Fruit fly (Drosophila melanogaster) whole organism, embryonic: ENCODE results near the gene ver.
A peak's percentile ranks its signal among the peaks of the same experiment; 100 is the strongest.

Experiments used
- Awh ChIP-seq: fragments of 200-800 bp; sonication (Bioruptor generic); IDR thresholded peaks from 2 replicates; pipeline ENCODE4, ENCODE4 v1.3.6; 2022; ENCODE audit warnings: missing biosample characterization, missing genetic modification characterization
- Blimp-1 ChIP-seq: fragments of 200-800 bp; sonication (Bioruptor generic); optimal IDR thresholded peaks from 3 replicates; lab custom pipeline; 2018; ENCODE audit warnings: missing biosample characterization, missing genetic modification characterization, mild to moderate bottlenecking, moderate library complexity, missing genetic modification reagents
- CG11085 ChIP-seq: fragments of 200-800 bp; sonication (Bioruptor generic); IDR thresholded peaks from 2 replicates; pipeline ENCODE4 v1.3.6; 2022; ENCODE audit warnings: missing biosample characterization, missing genetic modification characterization
- CG11696 ChIP-seq: fragments of 200-800 bp; sonication (Bioruptor generic); IDR thresholded peaks from 2 replicates; pipeline ENCODE4 v1.3.6; 2022; ENCODE audit warnings: missing biosample characterization, missing genetic modification characterization
- CG12155 ChIP-seq: fragments of 200-800 bp; sonication (Bioruptor generic); optimal IDR thresholded peaks from 3 replicates; lab custom pipeline; 2016; ENCODE audit warnings: missing biosample characterization, missing genetic modification characterization
- CG12659 ChIP-seq: fragments of 200-800 bp; sonication (Bioruptor generic); optimal IDR thresholded peaks from 3 replicates; lab custom pipeline; 2017; ENCODE audit warnings: mild to moderate bottlenecking, missing biosample characterization, missing genetic modification reagents, missing genetic modification characterization
- CG12942 ChIP-seq: fragments of 200-800 bp; sonication (Bioruptor generic); optimal IDR thresholded peaks from 3 replicates; lab custom pipeline; 2016; ENCODE audit warnings: missing biosample characterization, missing genetic modification characterization
- CG13296 ChIP-seq: fragments of 200-800 bp; sonication (Bioruptor generic); optimal IDR thresholded peaks from 3 replicates; lab custom pipeline; 2018; ENCODE audit warnings: missing biosample characterization, mild to moderate bottlenecking, missing genetic modification characterization
- CG15696 ChIP-seq: fragments of 200-800 bp; sonication (Bioruptor generic); optimal IDR thresholded peaks from 2 replicates; lab custom pipeline; 2019; ENCODE audit warnings: missing biosample characterization, mild to moderate bottlenecking, missing genetic modification characterization, moderate library complexity
- CG16863 ChIP-seq: fragments of 200-800 bp; sonication (Bioruptor generic); optimal IDR thresholded peaks from 3 replicates; lab custom pipeline; 2016; ENCODE audit warnings: missing biosample characterization, missing genetic modification characterization
- CG18262 ChIP-seq: fragments of 200-800 bp; optimal IDR thresholded peaks from 3 replicates; lab custom pipeline; 2019; ENCODE audit warnings: missing biosample characterization, mild to moderate bottlenecking, missing genetic modification characterization, moderate library complexity
- CG1832 ChIP-seq: fragments of 200-800 bp; sonication (Bioruptor generic); optimal IDR thresholded peaks from 2 replicates; lab custom pipeline; 2017; ENCODE audit warnings: missing biosample characterization, mild to moderate bottlenecking, missing genetic modification characterization, inconsistent platforms
- CG2202 ChIP-seq: fragments of 200-800 bp; sonication (Bioruptor generic); optimal IDR thresholded peaks from 2 replicates; lab custom pipeline; 2018; ENCODE audit warnings: missing biosample characterization, mild to moderate bottlenecking, missing genetic modification characterization
- CG2889 ChIP-seq: fragments of 200-800 bp; sonication (Bioruptor generic); IDR thresholded peaks from 3 replicates; pipeline ENCODE4 v1.3.6; 2022; ENCODE audit warnings: missing biosample characterization, missing genetic modification characterization
- CG5953 ChIP-seq: fragments of 200-800 bp; sonication (Bioruptor generic); IDR thresholded peaks from 2 replicates; pipeline ENCODE4 v1.3.6; 2022; ENCODE audit warnings: missing biosample characterization, missing genetic modification characterization
- CG6791 ChIP-seq: fragments of 200-800 bp; sonication (Bioruptor generic); IDR thresholded peaks from 3 replicates; pipeline ENCODE4 v1.3.6; 2022; ENCODE audit warnings: missing biosample characterization, missing genetic modification characterization; ENCODE audit not compliant: partially characterized antibody
- CG7556 ChIP-seq: fragments of 200-800 bp; sonication (Bioruptor generic); optimal IDR thresholded peaks from 2 replicates; lab custom pipeline; 2017; ENCODE audit warnings: missing biosample characterization, mild to moderate bottlenecking, missing genetic modification characterization
- CG8089 ChIP-seq: fragments of 200-800 bp; sonication (Bioruptor generic); optimal IDR thresholded peaks from 3 replicates; lab custom pipeline; 2016; ENCODE audit warnings: missing biosample characterization, missing genetic modification characterization
- CG9817 ChIP-seq: fragments of 200-800 bp; sonication (Bioruptor generic); optimal IDR thresholded peaks from 2 replicates; lab custom pipeline; 2018; ENCODE audit warnings: missing biosample characterization, mild to moderate bottlenecking, missing genetic modification characterization, moderate library complexity
- Dref ChIP-seq: fragments of 200-800 bp; sonication (Bioruptor generic); IDR thresholded peaks from 2 replicates; pipeline ENCODE4 v1.3.6; 2022; ENCODE audit warnings: missing biosample characterization, missing genetic modification characterization
- E2f2 ChIP-seq: fragments of 200-800 bp; sonication (Bioruptor generic); IDR thresholded peaks from 2 replicates; pipeline ENCODE4 v1.3.6; 2022; ENCODE audit warnings: missing biosample characterization, missing genetic modification characterization
- Elba2 ChIP-seq: fragments of 200-800 bp; sonication (Bioruptor generic); optimal IDR thresholded peaks from 3 replicates; lab custom pipeline; 2016; ENCODE audit warnings: missing biosample characterization, missing genetic modification characterization
- Ets97D ChIP-seq: fragments of 200-800 bp; sonication (Bioruptor generic); optimal IDR thresholded peaks from 3 replicates; lab custom pipeline; 2016; ENCODE audit warnings: missing biosample characterization, missing genetic modification characterization
- Fer1 ChIP-seq: fragments of 200-800 bp; sonication (Bioruptor generic); optimal IDR thresholded peaks from 2 replicates; lab custom pipeline; 2017; ENCODE audit warnings: missing biosample characterization, mild to moderate bottlenecking, missing genetic modification characterization
- H15 ChIP-seq: fragments of 200-800 bp; sonication (Bioruptor generic); IDR thresholded peaks from 3 replicates; pipeline ENCODE4 v1.3.6; 2022; ENCODE audit warnings: missing biosample characterization, missing genetic modification characterization
- H2.0 ChIP-seq: fragments of 200-800 bp; sonication (Bioruptor generic); IDR thresholded peaks from 2 replicates; pipeline ENCODE4 v1.3.6; 2022; ENCODE audit warnings: missing biosample characterization, missing genetic modification characterization
- Lhr ChIP-seq: fragments of 200-800 bp; sonication (Bioruptor generic); optimal IDR thresholded peaks from 3 replicates; lab custom pipeline; 2017; ENCODE audit warnings: mild to moderate bottlenecking, missing biosample characterization, missing genetic modification reagents, missing genetic modification characterization
- Lpt ChIP-seq: fragments of >200 bp; optimal IDR thresholded peaks from 2 replicates; lab custom pipeline; 2018; ENCODE audit warnings: missing biosample characterization, missing genetic modification characterization
- Myb ChIP-seq: fragments of 200-800 bp; sonication (Bioruptor generic); optimal IDR thresholded peaks from 2 replicates; lab custom pipeline; 2016; ENCODE audit warnings: missing biosample characterization, missing genetic modification characterization
- NfI ChIP-seq: fragments of 200-800 bp; sonication (Bioruptor generic); optimal IDR thresholded peaks from 3 replicates; lab custom pipeline; 2018; ENCODE audit warnings: missing biosample characterization, mild to moderate bottlenecking, missing genetic modification characterization, moderate library complexity
- Optix ChIP-seq: fragments of 200-800 bp; sonication (Bioruptor generic); IDR thresholded peaks from 3 replicates; pipeline ENCODE4 v1.3.6; 2022; ENCODE audit warnings: missing biosample characterization, missing genetic modification characterization
- Pdp1 ChIP-seq, 2 experiments: fragments of 200-800 bp; sonication (Bioruptor generic); optimal IDR thresholded peaks; 3 replicates each; lab custom pipeline; 2016; ENCODE audit warnings: missing biosample characterization in 2 of 2, missing genetic modification characterization in 2 of 2, mild to moderate bottlenecking in 1 of 2, moderate library complexity in 1 of 2
- Ptx1 ChIP-seq: fragments of 200-800 bp; sonication (Bioruptor generic); IDR thresholded peaks from 2 replicates; pipeline ENCODE4 v1.3.6; 2022; ENCODE audit warnings: missing biosample characterization, missing genetic modification characterization
- Rx ChIP-seq: fragments of 200-800 bp; sonication (Bioruptor generic); IDR thresholded peaks from 2 replicates; pipeline ENCODE4 v1.3.6; 2022; ENCODE audit warnings: missing biosample characterization, missing genetic modification characterization
- Sry-β ChIP-seq: fragments of 200-800 bp; sonication (Bioruptor generic); optimal IDR thresholded peaks from 2 replicates; lab custom pipeline; 2018; ENCODE audit warnings: missing biosample characterization, mild to moderate bottlenecking, missing genetic modification characterization, moderate library complexity
- ara ChIP-seq: fragments of 200-800 bp; sonication (Bioruptor generic); IDR thresholded peaks from 2 replicates; pipeline ENCODE4 v1.3.6; 2022; ENCODE audit warnings: missing biosample characterization, missing genetic modification characterization
- ash1 ChIP-seq: fragments of 200-800 bp; sonication (Bioruptor generic); optimal IDR thresholded peaks from 2 replicates; lab custom pipeline; 2018; ENCODE audit warnings: missing biosample characterization, mild to moderate bottlenecking, missing genetic modification characterization
- bsh ChIP-seq, 2 experiments: fragments of 200-800 bp; sonication (Bioruptor generic); optimal IDR thresholded peaks; 2 replicates each; lab custom pipeline; 2017 to 2018; ENCODE audit warnings: mild to moderate bottlenecking in 2 of 2, missing biosample characterization in 2 of 2, missing genetic modification characterization in 2 of 2, moderate library complexity in 1 of 2
- cas ChIP-seq: fragments of 200-800 bp; sonication (Bioruptor generic); IDR thresholded peaks from 2 replicates; pipeline ENCODE4 v1.3.6; 2022; ENCODE audit warnings: missing biosample characterization, missing genetic modification characterization
- dmrt99B ChIP-seq: fragments of 200-800 bp; sonication (Bioruptor generic); optimal IDR thresholded peaks from 2 replicates; lab custom pipeline; 2018; ENCODE audit warnings: missing biosample characterization, mild to moderate bottlenecking, missing genetic modification characterization, moderate library complexity
- en ChIP-seq: fragments of 200-800 bp; sonication (Bioruptor generic); optimal IDR thresholded peaks from 2 replicates; lab custom pipeline; 2016; ENCODE audit warnings: missing biosample characterization, missing genetic modification characterization
- eyg ChIP-seq: fragments of 200-800 bp; sonication (Bioruptor generic); optimal IDR thresholded peaks from 3 replicates; lab custom pipeline; 2016; ENCODE audit warnings: missing biosample characterization, missing genetic modification characterization
- gcm ChIP-seq: fragments of 200-800 bp; sonication (Bioruptor generic); optimal IDR thresholded peaks from 2 replicates; lab custom pipeline; 2019; ENCODE audit warnings: missing biosample characterization, mild to moderate bottlenecking, missing genetic modification characterization, moderate library complexity
- gcm2 ChIP-seq: fragments of 200-800 bp; sonication (Bioruptor generic); optimal IDR thresholded peaks from 2 replicates; lab custom pipeline; 2016; ENCODE audit warnings: missing biosample characterization, missing genetic modification characterization
- gro ChIP-seq: fragments of 200-800 bp; sonication (Bioruptor generic); optimal IDR thresholded peaks from 2 replicates; lab custom pipeline; 2016; ENCODE audit warnings: missing biosample characterization, missing genetic modification characterization
- hkb ChIP-seq, 2 experiments: fragments of 200-800 bp in 1 of 2; fragments of >200 bp in 1 of 2; sonication (Bioruptor generic) in 1 of 2; IDR thresholded peaks in 1 of 2; optimal IDR thresholded peaks in 1 of 2; 2 replicates each; pipeline versions ENCODE4 v1.3.6 to Lab custom; 2017 to 2022; ENCODE audit warnings: missing biosample characterization in 1 of 2, missing genetic modification characterization in 1 of 2
- kay ChIP-seq: fragments of 200-800 bp; sonication (Bioruptor generic); optimal IDR thresholded peaks from 2 replicates; lab custom pipeline; 2016; ENCODE audit warnings: missing biosample characterization, missing genetic modification characterization
- knrl ChIP-seq: fragments of 200-800 bp; sonication (Bioruptor generic); IDR thresholded peaks from 3 replicates; pipeline ENCODE4 v1.3.6; 2022; ENCODE audit warnings: missing biosample characterization, missing genetic modification characterization; ENCODE audit not compliant: partially characterized antibody
- maf-S ChIP-seq: fragments of 200-800 bp; sonication (Bioruptor generic); optimal IDR thresholded peaks from 2 replicates; lab custom pipeline; 2016; ENCODE audit warnings: missing biosample characterization, missing genetic modification characterization
- sisA ChIP-seq: fragments of 200-800 bp; sonication (Bioruptor generic); IDR thresholded peaks from 2 replicates; pipeline ENCODE4 v1.3.6; 2022; ENCODE audit warnings: missing biosample characterization, missing genetic modification characterization

The ver gene

dm6 chr3L:12482917-12483316 is 40.9 kb upstream of the ver start (continued):
- peak; percentile 16 for TF ChIP-seq CG12155
- TF ChIP-seq sisA (GFP tag; lab: Robert Waterston, UW) = peak; percentile 74
- TF ChIP-seq Blimp-1 = peak; percentile 69
- TF ChIP-seq Myb (GFP tag; lab: Kevin White, UChicago) = no peak
- TF ChIP-seq ash1 (GFP tag; lab: Kevin White, UChicago) = no peak
- TF ChIP-seq H2.0 = peak; percentile 38; the same call in 1 of the 2 replicates
- no peak for TF ChIP-seq hkb (optimal IDR thresholded peaks at IDR 0.05; lab: Kevin White, UChicago)
- peak; percentile 72 for TF ChIP-seq hkb (GFP tag; IDR thresholded peaks at IDR 0.05; lab: Robert Waterston, UW)
- TF ChIP-seq kay (GFP tag; lab: Kevin White, UChicago) = no peak
- TF ChIP-seq CG9817 (tag; lab: Kevin White, UChicago) = peak; percentile 43
- peak; percentile 41; the same call in 1 of the 2 replicates for TF ChIP-seq ara (GFP tag; lab: Robert Waterston, UW)
- peak; percentile 79 for TF ChIP-seq Ptx1 (GFP tag; lab: Robert Waterston, UW)
- peak; percentile 48; the same call in 1 of the 2 replicates for TF ChIP-seq CG11085 (GFP tag; lab: Robert Waterston, UW)
- peak; percentile 32 for TF ChIP-seq CG8089 (GFP tag; lab: Kevin White, UChicago)
- no peak for TF ChIP-seq Dref (GFP tag; lab: Robert Waterston, UW)
- no peak for TF ChIP-seq Sry-β (GFP tag; lab: Kevin White, UChicago)
- peak; percentile 62; the same call in 1 of the 3 replicates for TF ChIP-seq H15 (GFP tag; lab: Robert Waterston, UW)
- TF ChIP-seq maf-S (GFP tag; lab: Kevin White, UChicago) = peak; percentile 20
- no peak for TF ChIP-seq Lpt (GFP tag; lab: Kevin White, UChicago)
- no peak for TF ChIP-seq CG5953 (GFP tag; lab: Robert Waterston, UW)
- TF ChIP-seq gcm = peak; percentile 66
- TF ChIP-seq CG6791 (GFP tag; lab: Robert Waterston, UW) = no peak
- peak; percentile 63 for TF ChIP-seq NfI (GFP tag; lab: Kevin White, UChicago)
- peak; percentile 33 for TF ChIP-seq gro (GFP tag; lab: Kevin White, UChicago)
- no peak for TF ChIP-seq knrl (GFP tag; lab: Robert Waterston, UW)
- TF ChIP-seq Lhr = peak; percentile 32
- 0 out of 3 replicates have a peak, but pooled peaks have one; percentile 35 for TF ChIP-seq Optix (GFP tag; lab: Robert Waterston, UW)
- peak; percentile 92 for TF ChIP-seq dmrt99B (tag; lab: Kevin White, UChicago)
- TF ChIP-seq CG1832 (GFP tag; lab: Kevin White, UChicago) = no peak
- TF ChIP-seq CG2202 = peak; percentile 15
- TF ChIP-seq CG18262 = peak; percentile 88
- TF ChIP-seq Awh = no peak
- TF ChIP-seq Ets97D = peak; percentile 30
- peak; percentile 64 for TF ChIP-seq CG12942 (GFP tag; lab: Kevin White, UChicago)
- peak; percentile 78 for TF ChIP-seq CG13296 (GFP tag; lab: Kevin White, UChicago)
- no peak for TF ChIP-seq en (GFP tag; lab: Kevin White, UChicago)
- TF ChIP-seq eyg = peak; percentile 17
- no peak for TF ChIP-seq CG2889 (GFP tag; lab: Robert Waterston, UW)
- TF ChIP-seq CG16863 (GFP tag; lab: Kevin White, UChicago) = peak; percentile 60
- peak; percentile 27 for TF ChIP-seq CG15696
- TF ChIP-seq gcm2 (GFP tag; lab: Kevin White, UChicago) = peak; percentile 48
- peak; percentile 8; the same call in 1 of the 2 replicates for TF ChIP-seq E2f2 (GFP tag; lab: Robert Waterston, UW)
- peak; percentile 52; the same call in 1 of the 2 replicates for TF ChIP-seq CG11696 (GFP tag; lab: Robert Waterston, UW)
- TF ChIP-seq cas = no peak
- peak; percentile 42 to 57 for TF ChIP-seq Pdp1 (GFP tag; optimal IDR thresholded peaks at IDR 0.05; lab: Kevin White, UChicago)
- TF ChIP-seq Fer1 (GFP tag; lab: Kevin White, UChicago) = peak; percentile 72
- peak; percentile 81 for TF ChIP-seq CG7556 (GFP tag; lab: Kevin White, UChicago)
- TF ChIP-seq CG12659 = peak; percentile 86
- TF ChIP-seq Elba2 (GFP tag; lab: Kevin White, UChicago) = no peak
- TF ChIP-seq Rx = peak; percentile 49
- peak; percentile 55 to 71 for TF ChIP-seq bsh (GFP tag; optimal IDR thresholded peaks at IDR 0.05; lab: Kevin White, UChicago)
